Worm (Caenorhabditis elegans) whole organism, L2 larva: ENCODE measurements around the gene K06B9.6.

ENCODE experiments used
- ZK546.5 ChIP-seq: sonication (generic microtip); optimal IDR thresholded peaks from 2 replicates; lab custom pipeline; 2017; ENCODE audit warnings: missing biosample characterization, missing genetic modification characterization
- ama-1 ChIP-seq: fragments of 150-350 bp; optimal IDR thresholded peaks from 2 replicates; lab custom pipeline; 2018; ENCODE audit warnings: inconsistent platforms
- blmp-1 ChIP-seq: sonication (generic microtip); optimal IDR thresholded peaks from 2 replicates; lab custom pipeline; 2017; ENCODE audit warnings: missing genetic modification characterization, mild to moderate bottlenecking, missing compliant biosample characterization, antibody characterized with exemption, moderate library complexity; ENCODE audit not compliant: insufficient read depth
- ceh-82 ChIP-seq: fragments of 150-350 bp; optimal IDR thresholded peaks from 2 replicates; lab custom pipeline; 2014; ENCODE audit warnings: missing biosample characterization, missing genetic modification characterization
- fos-1 ChIP-seq: fragments of 150-350 bp; optimal IDR thresholded peaks from 2 replicates; lab custom pipeline; 2014; ENCODE audit warnings: missing biosample characterization, missing genetic modification characterization
- mab-5 ChIP-seq: fragments of 150-350 bp; optimal IDR thresholded peaks from 2 replicates; lab custom pipeline; 2014; ENCODE audit warnings: missing biosample characterization, missing genetic modification characterization
- nhr-11 ChIP-seq: fragments of 150-350 bp; optimal IDR thresholded peaks from 2 replicates; lab custom pipeline; 2014; ENCODE audit warnings: missing biosample characterization, missing genetic modification characterization
- nhr-77 ChIP-seq: fragments of 150-350 bp; optimal IDR thresholded peaks from 2 replicates; lab custom pipeline; 2014; ENCODE audit warnings: missing biosample characterization, missing genetic modification characterization
- sma-3 ChIP-seq: sonication (generic microtip); optimal IDR thresholded peaks from 2 replicates; lab custom pipeline; 2016; ENCODE audit warnings: missing genetic modification reagents, missing genetic modification characterization, missing compliant biosample characterization
- unc-39 ChIP-seq: fragments of 150-350 bp; optimal IDR thresholded peaks from 2 replicates; lab custom pipeline; 2014; ENCODE audit warnings: missing biosample characterization, missing genetic modification characterization
- zag-1 ChIP-seq: fragments of 150-350 bp; optimal IDR thresholded peaks from 2 replicates; lab custom pipeline; 2014; ENCODE audit warnings: missing biosample characterization, missing genetic modification characterization

DNA sequence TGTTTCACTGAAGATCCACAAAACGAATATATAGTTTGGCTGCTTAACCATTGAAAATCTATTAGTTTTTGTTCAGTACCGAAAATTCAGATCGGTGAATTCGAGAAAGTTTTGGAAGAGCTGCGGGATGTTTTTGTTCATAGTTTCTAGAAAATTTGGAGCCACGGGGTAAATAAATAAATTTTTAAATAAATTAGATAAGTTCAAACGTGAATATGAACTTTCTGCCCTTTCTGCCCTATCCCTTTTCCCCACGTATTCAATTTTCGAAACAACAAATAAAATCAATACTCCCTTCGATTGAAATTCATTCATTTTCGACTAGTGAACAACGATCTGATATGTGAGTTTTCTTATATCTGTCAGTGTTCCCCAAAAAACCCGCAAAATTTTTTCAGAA lies 34.5 kb downstream of the K06B9.6 start, which contains the start of gene scrm-5:
- TF ChIP-seq blmp-1 (tag; lab: Kevin White, UChicago): no peak
- no peak for TF ChIP-seq ama-1 (lab: Kevin White, UChicago)
- no peak for TF ChIP-seq ceh-82 (tag; lab: Kevin White, UChicago)
- TF ChIP-seq fos-1 (tag; lab: Kevin White, UChicago): no peak
- no peak for TF ChIP-seq sma-3 (GFP tag; lab: Kevin White, UChicago)
- no peak for TF ChIP-seq unc-39 (tag; lab: Kevin White, UChicago)
- TF ChIP-seq mab-5 (tag; lab: Kevin White, UChicago): no peak
- no peak for TF ChIP-seq nhr-11 (tag; lab: Kevin White, UChicago)
- no peak for TF ChIP-seq nhr-77 (tag; lab: Kevin White, UChicago)
- no peak for TF ChIP-seq ZK546.5 (tag; lab: Kevin White, UChicago)
- no peak for TF ChIP-seq zag-1 (tag; lab: Kevin White, UChicago)
